Fruit fly (Drosophila melanogaster): ENCODE results near the gene PIG-Wa.

PIG-Wa gene

dm6 chr2L:2380805-2381204 lies 2.2 kb upstream of the PIG-Wa start, which contains the start of gene Eogt (continued):
- TF ChIP-seq onecut (GFP tag; IDR thresholded peaks at IDR 0.05) (peak; percentile 90), Nf-YB (GFP tag; optimal IDR thresholded peaks at IDR 0.05) (peak; percentile 77), hb (GFP tag; IDR thresholded peaks at IDR 0.05; ENCODE audit: partially characterized antibody) (no peak), unpg (GFP tag; optimal IDR thresholded peaks at IDR 0.05) (peak; percentile 97), ci (GFP tag; IDR thresholded peaks at IDR 0.05) (peak; percentile 98), fd3F (GFP tag; optimal IDR thresholded peaks at IDR 0.05) (peak; percentile 90), D19A (tag; optimal IDR thresholded peaks at IDR 0.05) (peak; percentile 86), Dp (GFP tag; optimal IDR thresholded peaks at IDR 0.05) (peak; percentile 28), Mrtf (GFP tag; IDR thresholded peaks at IDR 0.05) (peak; percentile 91), CG7556 (GFP tag; optimal IDR thresholded peaks at IDR 0.05) (peak; percentile 89), pb (GFP tag; optimal IDR thresholded peaks at IDR 0.05) (no peak), pzg (GFP tag; optimal IDR thresholded peaks at IDR 0.05) (peak; percentile 47), Hmx (GFP tag; optimal IDR thresholded peaks at IDR 0.05) (peak; percentile 5), HLHmδ (GFP tag; optimal IDR thresholded peaks at IDR 0.05) (no peak), sima (GFP tag; optimal IDR thresholded peaks at IDR 0.05) (no peak), CG13775 (GFP tag; optimal IDR thresholded peaks at IDR 0.05) (peak; percentile 93), Hr78 (GFP tag; optimal IDR thresholded peaks at IDR 0.05) (no peak), ash1 (GFP tag; optimal IDR thresholded peaks at IDR 0.05) (no peak), grau (tag; optimal IDR thresholded peaks at IDR 0.05) (peak; percentile 94), CG42726 (GFP tag; IDR thresholded peaks at IDR 0.05; ENCODE audit: partially characterized antibody) (no peak), Taf1 (GFP tag; IDR thresholded peaks at IDR 0.05) (peak; percentile 89), CG4360 (GFP tag; IDR thresholded peaks at IDR 0.05) (peak; percentile 75), Nf-YC (tag; optimal IDR thresholded peaks at IDR 0.05) (peak; percentile 72), CG14014 (GFP tag; IDR thresholded peaks at IDR 0.05) (peak; percentile 97), vvl (GFP tag; IDR thresholded peaks at IDR 0.05) (peak; percentile 98), D (optimal IDR thresholded peaks at IDR 0.05) (no peak), D (GFP tag; optimal IDR thresholded peaks at IDR 0.05) (peak; percentile 85), abd-A (tag; optimal IDR thresholded peaks at IDR 0.05) (peak; percentile 76), Atf-2 (GFP tag; optimal IDR thresholded peaks at IDR 0.05) (peak; percentile 65), fd64A (GFP tag; optimal IDR thresholded peaks at IDR 0.05) (peak; percentile 33), CG9797 (GFP tag; optimal IDR thresholded peaks at IDR 0.05) (peak; percentile 75), CG14667 (GFP tag; IDR thresholded peaks at IDR 0.05) (peak; percentile 95), wek (GFP tag; optimal IDR thresholded peaks at IDR 0.05) (peak; percentile 75), insv (GFP tag; optimal IDR thresholded peaks at IDR 0.05) (peak in 1 of 2 experiments; percentile 56), maf-S (GFP tag; optimal IDR thresholded peaks at IDR 0.05) (peak; percentile 71), Xrp1 (GFP tag; IDR thresholded peaks at IDR 0.05) (peak; percentile 98), CG13424 (tag; optimal IDR thresholded peaks at IDR 0.05) (peak; percentile 95), CG7745 (tag; optimal IDR thresholded peaks at IDR 0.05) (no peak), chif (GFP tag; optimal IDR thresholded peaks at IDR 0.05) (peak; percentile 69 to 90), CG8944 (GFP tag; optimal IDR thresholded peaks at IDR 0.05) (peak; percentile 68), az2 (GFP tag; optimal IDR thresholded peaks at IDR 0.05) (peak; percentile 94), CG10147 (GFP tag; optimal IDR thresholded peaks at IDR 0.05) (peak; percentile 85), CG6813 (GFP tag; optimal IDR thresholded peaks at IDR 0.05) (peak; percentile 76), da (GFP tag; optimal IDR thresholded peaks at IDR 0.05) (no peak), bbx (GFP tag; IDR thresholded peaks at IDR 0.05; ENCODE audit: partially characterized antibody) (no peak), btn (GFP tag; optimal IDR thresholded peaks at IDR 0.05) (no peak), CG10366 (GFP tag; IDR thresholded peaks at IDR 0.05) (peak; percentile 97), Drgx (GFP tag; IDR thresholded peaks at IDR 0.05) (peak; percentile 94), fd96Cb (tag; optimal IDR thresholded peaks at IDR 0.05) (peak; percentile 93), CG17829 (tag; optimal IDR thresholded peaks at IDR 0.05) (peak; percentile 93), CG13296 (GFP tag; optimal IDR thresholded peaks at IDR 0.05) (peak; percentile 79)
